Worm (Caenorhabditis elegans) whole organism, L4 larva: Measurements from ENCODE around the gene Y39B6A.30.

Experiments
- D1046.2 ChIP-seq: fragments of 200-800 bp; sonication (Bioruptor generic); IDR thresholded peaks from 2 replicates; pipeline ENCODE4 v1.3.6; 2022; ENCODE audit warnings: missing genetic modification characterization, missing compliant biosample characterization
- F10B5.3 ChIP-seq: sonication (generic microtip); optimal IDR thresholded peaks from 2 replicates; lab custom pipeline; 2016; ENCODE audit warnings: mild to moderate bottlenecking, missing genetic modification characterization, missing compliant biosample characterization
- F26F4.8 ChIP-seq: fragments of 200-800 bp; sonication (Bioruptor generic); conservative IDR thresholded peaks from 2 replicates; pipeline ENCODE4 v1.3.6; 2022; ENCODE audit warnings: missing genetic modification characterization, missing compliant biosample characterization
- F49E8.2 ChIP-seq: sonication (generic microtip); optimal IDR thresholded peaks from 2 replicates; lab custom pipeline; 2016; ENCODE audit warnings: missing compliant biosample characterization, mild to moderate bottlenecking, missing genetic modification characterization, borderline replicate concordance
- Y105C5A.15 ChIP-seq: fragments of 200-800 bp; sonication (Bioruptor generic); IDR thresholded peaks from 2 replicates; pipeline ENCODE4 v1.3.6; 2022; ENCODE audit warnings: missing genetic modification characterization, missing compliant biosample characterization
- Y75B8A.6 ChIP-seq: fragments of 200-800 bp; sonication (Bioruptor generic); IDR thresholded peaks from 2 replicates; pipeline ENCODE4 v1.3.6; 2022; ENCODE audit warnings: missing genetic modification reagents, missing genetic modification characterization, missing compliant biosample characterization
- ZK337.2 ChIP-seq: fragments of 200-800 bp; sonication (Bioruptor generic); IDR thresholded peaks from 2 replicates; pipeline ENCODE4 v1.3.6; 2022; ENCODE audit warnings: missing genetic modification reagents, missing genetic modification characterization, missing compliant biosample characterization
- ZK546.5 ChIP-seq, 2 experiments: sonication (generic microtip); optimal IDR thresholded peaks; 2 replicates each; lab custom pipeline; 2017; ENCODE audit warnings: missing biosample characterization in 2 of 2, missing genetic modification characterization in 2 of 2
- aha-1 ChIP-seq: fragments of 150-350 bp; peaks from one replicate; lab custom pipeline; 2014; ENCODE audit warnings: missing biosample characterization, missing genetic modification characterization
- aly-2 ChIP-seq: sonication (generic microtip); optimal IDR thresholded peaks from 2 replicates; lab custom pipeline; 2018; ENCODE audit warnings: missing biosample characterization, missing genetic modification characterization
- ama-1 ChIP-seq: fragments of 150-350 bp; optimal IDR thresholded peaks from 2 replicates; lab custom pipeline; 2014; ENCODE audit warnings: inconsistent platforms, mixed read lengths
- ceh-20 ChIP-seq: fragments of 200-800 bp; sonication (Bioruptor generic); IDR thresholded peaks from 2 replicates; pipeline ENCODE4 v1.3.6; 2022; ENCODE audit warnings: missing genetic modification reagents, missing genetic modification characterization, missing compliant biosample characterization
- ceh-32 ChIP-seq: sonication (generic microtip); optimal IDR thresholded peaks from 2 replicates; lab custom pipeline; 2016; ENCODE audit warnings: mild to moderate bottlenecking, missing genetic modification characterization, missing compliant biosample characterization; ENCODE audit not compliant: poor library complexity
- ceh-62 ChIP-seq: sonication (generic microtip); optimal IDR thresholded peaks from 2 replicates; lab custom pipeline; 2017; ENCODE audit warnings: missing biosample characterization, missing genetic modification characterization
- ceh-82 ChIP-seq: sonication (generic microtip); optimal IDR thresholded peaks from 2 replicates; lab custom pipeline; 2017; ENCODE audit warnings: missing biosample characterization, missing genetic modification characterization
- cey-2 ChIP-seq: sonication (generic microtip); optimal IDR thresholded peaks from 3 replicates; lab custom pipeline; 2017; ENCODE audit warnings: missing genetic modification characterization, mild to moderate bottlenecking, missing compliant biosample characterization, antibody characterized with exemption, borderline replicate concordance; ENCODE audit not compliant: insufficient read depth
- daf-16 ChIP-seq, 3 experiments: sonication (generic microtip); optimal IDR thresholded peaks; 2 replicates each; lab custom pipeline; 2016 to 2017; ENCODE audit warnings: missing genetic modification characterization in 3 of 3, missing genetic modification reagents in 3 of 3, mild to moderate bottlenecking in 2 of 3, missing compliant biosample characterization in 2 of 3, missing biosample characterization in 1 of 3, moderate library complexity in 1 of 3
- daf-8 ChIP-seq: fragments of 200-800 bp; sonication (Bioruptor generic); IDR thresholded peaks from 2 replicates; pipeline ENCODE4 v1.3.6; 2022; ENCODE audit warnings: missing genetic modification characterization, missing compliant biosample characterization
- egl-27 ChIP-seq: sonication (generic microtip); optimal IDR thresholded peaks from 3 replicates; lab custom pipeline; 2017; ENCODE audit warnings: missing biosample characterization, missing genetic modification reagents, missing genetic modification characterization
- egl-43 ChIP-seq: fragments of 200-800 bp; sonication (Bioruptor generic); IDR thresholded peaks from 2 replicates; pipeline ENCODE4 v1.3.6; 2022; ENCODE audit warnings: missing genetic modification reagents, missing genetic modification characterization, missing compliant biosample characterization
- hlh-11 ChIP-seq: fragments of 200-800 bp; sonication (Bioruptor generic); optimal IDR thresholded peaks from 2 replicates; lab custom pipeline; 2018; ENCODE audit warnings: mild to moderate bottlenecking, missing genetic modification characterization, missing compliant biosample characterization
- hmg-1.1 ChIP-seq: fragments of 200-800 bp; sonication (Bioruptor generic); IDR thresholded peaks from 2 replicates; pipeline ENCODE4 v1.3.6; 2022; ENCODE audit warnings: missing genetic modification reagents, missing genetic modification characterization, missing compliant biosample characterization
- jun-1 ChIP-seq: fragments of 150-350 bp; optimal IDR thresholded peaks from 2 replicates; lab custom pipeline; 2014; ENCODE audit warnings: missing biosample characterization, missing genetic modification reagents, missing genetic modification characterization
- lim-7 ChIP-seq: fragments of 200-800 bp; sonication (Bioruptor generic); IDR thresholded peaks from 2 replicates; pipeline ENCODE4 v1.3.6; 2022; ENCODE audit warnings: missing genetic modification characterization, missing compliant biosample characterization
- lin-1 ChIP-seq: fragments of 200-800 bp; sonication (Bioruptor generic); IDR thresholded peaks from 2 replicates; pipeline ENCODE4 v1.3.6; 2022; ENCODE audit warnings: missing genetic modification reagents, missing genetic modification characterization, missing compliant biosample characterization
- lin-15B ChIP-seq: fragments of 150-350 bp; sonication (generic microtip); optimal IDR thresholded peaks from 3 replicates; lab custom pipeline; 2014; ENCODE audit warnings: missing biosample characterization, missing genetic modification characterization
- lir-3 ChIP-seq: sonication (generic microtip); optimal IDR thresholded peaks from 2 replicates; lab custom pipeline; 2016; ENCODE audit warnings: mild to moderate bottlenecking, missing genetic modification characterization, missing compliant biosample characterization
- lsy-2 ChIP-seq, 2 experiments: fragments of 150-350 bp in 1 of 2; sonication (generic microtip) in 1 of 2; optimal IDR thresholded peaks; 2 replicates each; lab custom pipeline; 2014 to 2017; ENCODE audit warnings: missing biosample characterization in 2 of 2, missing genetic modification characterization in 2 of 2
- mxl-2 ChIP-seq: fragments of 200-800 bp; sonication (Bioruptor generic); conservative IDR thresholded peaks from 2 replicates; pipeline ENCODE4 v1.3.6; 2022; ENCODE audit warnings: missing genetic modification reagents, missing genetic modification characterization, missing compliant biosample characterization
- mxl-3 ChIP-seq: fragments of 200-800 bp; sonication (Bioruptor generic); optimal IDR thresholded peaks from 2 replicates; lab custom pipeline; 2018; ENCODE audit warnings: mild to moderate bottlenecking, missing genetic modification characterization, missing compliant biosample characterization
- nhr-237 ChIP-seq: sonication (generic microtip); optimal IDR thresholded peaks from 2 replicates; lab custom pipeline; 2017; ENCODE audit warnings: missing biosample characterization, missing genetic modification characterization
- nhr-25 ChIP-seq: sonication (generic microtip); optimal IDR thresholded peaks from 2 replicates; lab custom pipeline; 2017; ENCODE audit warnings: missing genetic modification characterization, mild to moderate bottlenecking, missing compliant biosample characterization, antibody characterized with exemption, moderate library complexity, borderline replicate concordance; ENCODE audit not compliant: insufficient read depth
- nhr-28 ChIP-seq: fragments of 150-350 bp; optimal IDR thresholded peaks from 2 replicates; lab custom pipeline; 2014; ENCODE audit warnings: missing biosample characterization, missing genetic modification characterization
- nhr-41 ChIP-seq: fragments of 200-800 bp; sonication (Bioruptor generic); IDR thresholded peaks from 2 replicates; pipeline ENCODE4 v1.3.6; 2022; ENCODE audit warnings: missing genetic modification reagents, missing genetic modification characterization, missing compliant biosample characterization
- nhr-6 ChIP-seq: fragments of 150-350 bp; optimal IDR thresholded peaks from 2 replicates; lab custom pipeline; 2014; ENCODE audit warnings: missing biosample characterization, missing genetic modification characterization
- nhr-76 ChIP-seq: fragments of 150-350 bp; optimal IDR thresholded peaks from 2 replicates; lab custom pipeline; 2014; ENCODE audit warnings: missing biosample characterization, missing genetic modification characterization
- pha-4 ChIP-seq, 2 experiments: fragments of 150-350 bp in 1 of 2; fragments of 200-800 bp in 1 of 2; sonication (Bioruptor generic) in 1 of 2; IDR thresholded peaks in 1 of 2; optimal IDR thresholded peaks in 1 of 2; 2 replicates each; pipeline versions ENCODE4 v1.3.6 to Lab custom; 2014 to 2022; ENCODE audit warnings: missing genetic modification characterization in 2 of 2, missing genetic modification reagents in 2 of 2, missing biosample characterization in 1 of 2, missing compliant biosample characterization in 1 of 2
- php-3 ChIP-seq: fragments of 200-800 bp; sonication (Bioruptor generic); IDR thresholded peaks from 2 replicates; pipeline ENCODE4 v1.3.6; 2022; ENCODE audit warnings: missing genetic modification reagents, missing genetic modification characterization, missing compliant biosample characterization
- rbr-2 ChIP-seq: sonication (generic microtip); optimal IDR thresholded peaks from 2 replicates; lab custom pipeline; 2016; ENCODE audit warnings: missing genotype, missing genetic modification characterization, missing compliant biosample characterization
- spr-1 ChIP-seq: sonication (generic microtip); optimal IDR thresholded peaks from 2 replicates; lab custom pipeline; 2016; ENCODE audit warnings: mild to moderate bottlenecking, missing genetic modification characterization, missing compliant biosample characterization
- tag-97 ChIP-seq: fragments of 200-800 bp; sonication (Bioruptor generic); IDR thresholded peaks from 2 replicates; pipeline ENCODE4 v1.3.6; 2022; ENCODE audit warnings: missing genetic modification characterization, missing compliant biosample characterization
- unc-39 ChIP-seq: sonication (generic microtip); optimal IDR thresholded peaks from 2 replicates; lab custom pipeline; 2017; ENCODE audit warnings: missing biosample characterization, missing genetic modification characterization
- vab-7 ChIP-seq: fragments of 200-800 bp; sonication (Bioruptor generic); IDR thresholded peaks from 2 replicates; pipeline ENCODE4 v1.3.6; 2022; ENCODE audit warnings: missing genetic modification reagents, missing genetic modification characterization, missing compliant biosample characterization
- zfp-3 ChIP-seq: fragments of 200-800 bp; sonication (Bioruptor generic); conservative IDR thresholded peaks from 2 replicates; pipeline ENCODE4 v1.3.6; 2022; ENCODE audit warnings: missing genetic modification reagents, missing genetic modification characterization, missing compliant biosample characterization
- zip-11 ChIP-seq: fragments of 200-800 bp; sonication (Bioruptor generic); IDR thresholded peaks from 2 replicates; pipeline ENCODE4 v1.3.6; 2022; ENCODE audit warnings: missing genetic modification characterization, missing compliant biosample characterization
- zip-2 ChIP-seq: fragments of 150-350 bp; optimal IDR thresholded peaks from 2 replicates; lab custom pipeline; 2014; ENCODE audit warnings: missing biosample characterization, missing genetic modification characterization
- ztf-7 ChIP-seq: fragments of 150-350 bp; optimal IDR thresholded peaks from 2 replicates; lab custom pipeline; 2014; ENCODE audit warnings: missing biosample characterization, missing genetic modification characterization

The Y39B6A.30 gene

ce11 chrV:18998045-18998444, 16.3 kb upstream of the Y39B6A.30 start, which contains the start of gene tgt-2:
TSS of gene tgt-2 (plus strand) at chrV:18998345.
- TF ChIP-seq egl-27 (tag; lab: Kevin White, UChicago): no peak
- no peak for TF ChIP-seq nhr-6 (tag; lab: Kevin White, UChicago)
- no peak for TF ChIP-seq pha-4 (GFP tag; IDR thresholded peaks at IDR 0.05; lab: Robert Waterston, UW)
- no peak for TF ChIP-seq pha-4 (tag; optimal IDR thresholded peaks at IDR 0.05; lab: Kevin White, UChicago)
- TF ChIP-seq lin-1: no peak
- TF ChIP-seq nhr-237: no peak
- no peak for TF ChIP-seq hlh-11 (tag; lab: Kevin White, UChicago)
- TF ChIP-seq rbr-2: no peak
- no peak for TF ChIP-seq egl-43 (GFP tag; lab: Robert Waterston, UW)
- no peak for TF ChIP-seq daf-16 (GFP tag; optimal IDR thresholded peaks at IDR 0.05; lab: Kevin White, UChicago)
- TF ChIP-seq daf-16 (tag; optimal IDR thresholded peaks at IDR 0.05; lab: Kevin White, UChicago): no peak
- no peak for TF ChIP-seq lim-7 (GFP tag; lab: Robert Waterston, UW)

- TF ChIP-seq D1046.2 (GFP tag; lab: Robert Waterston, UW) (no peak), Y105C5A.15 (GFP tag; lab: Robert Waterston, UW) (no peak), aha-1 (peak; percentile 94), ceh-20 (GFP tag; lab: Robert Waterston, UW) (no peak), unc-39 (tag; lab: Kevin White, UChicago) (no peak), Y75B8A.6 (GFP tag; lab: Robert Waterston, UW) (0 out of 2 replicates have a peak, but pooled peaks have one; percentile 43)
Observed at ce11 chrV:19000542-19000941, 13.8 kb upstream of the Y39B6A.30 start.

ce11 chrV:19001016-19001415, 13.4 kb upstream of the Y39B6A.30 start, which contains the start of gene Y39B6A.34:
TSS of gene Y39B6A.34 (plus strand) at chrV:19001018.
- TF ChIP-seq ZK337.2: no peak
- no peak for TF ChIP-seq F49E8.2 (tag; lab: Kevin White, UChicago)
- TF ChIP-seq nhr-28 (tag; lab: Kevin White, UChicago): peak; percentile 7
- TF ChIP-seq vab-7: no peak
- no peak for TF ChIP-seq mxl-3 (GFP tag; lab: Kevin White, UChicago)
- no peak for TF ChIP-seq nhr-25 (tag; lab: Kevin White, UChicago)
- no peak for TF ChIP-seq egl-43 (GFP tag; lab: Robert Waterston, UW)
- no peak for TF ChIP-seq mxl-2 (GFP tag; lab: Robert Waterston, UW)
- peak; percentile 61 for TF ChIP-seq aha-1
- TF ChIP-seq zip-11 (GFP tag; lab: Robert Waterston, UW): no peak
- TF ChIP-seq spr-1 (tag; lab: Kevin White, UChicago): no peak
- no peak for TF ChIP-seq nhr-237
- TF ChIP-seq zfp-3: no peak
- TF ChIP-seq F10B5.3 (tag; lab: Kevin White, UChicago): peak; percentile 27
- no peak for TF ChIP-seq lin-15B (tag; lab: Kevin White, UChicago)
- no peak for TF ChIP-seq cey-2 (tag; lab: Kevin White, UChicago)
- TF ChIP-seq F26F4.8 (GFP tag; lab: Robert Waterston, UW): no peak
- no peak for TF ChIP-seq zip-2 (tag; lab: Kevin White, UChicago)
- no peak for TF ChIP-seq ceh-82
- no peak for TF ChIP-seq aly-2 (tag; lab: Kevin White, UChicago)
- TF ChIP-seq nhr-41: no peak
- TF ChIP-seq ceh-20 (GFP tag; lab: Robert Waterston, UW): no peak
- no peak for TF ChIP-seq ZK546.5 (tag; optimal IDR thresholded peaks at IDR 0.05; lab: Kevin White, UChicago)
- TF ChIP-seq ztf-7 (tag; lab: Kevin White, UChicago): no peak
- TF ChIP-seq tag-97 (GFP tag; lab: Robert Waterston, UW): no peak
- no peak for TF ChIP-seq lir-3 (tag; lab: Kevin White, UChicago)
- no peak for TF ChIP-seq hmg-1.1
- TF ChIP-seq lin-1: no peak
- TF ChIP-seq jun-1 (tag; lab: Kevin White, UChicago): no peak
- peak in 1 of 2 experiments; percentile 28 for TF ChIP-seq lsy-2 (tag; optimal IDR thresholded peaks at IDR 0.05; lab: Kevin White, UChicago)
- no peak for TF ChIP-seq nhr-76 (tag; lab: Kevin White, UChicago)
- TF ChIP-seq ama-1: peak; percentile 17
- no peak for TF ChIP-seq ceh-62 (tag; lab: Kevin White, UChicago)
- no peak for TF ChIP-seq ceh-32 (tag; lab: Kevin White, UChicago)
- no peak for TF ChIP-seq daf-8 (GFP tag; lab: Robert Waterston, UW)
- TF ChIP-seq php-3 (GFP tag; lab: Robert Waterston, UW): no peak
